Worm (Caenorhabditis elegans) whole organism, L4 larva: Measurements from ENCODE around the gene C47A10.12.

Experiments
- R02D3.7 ChIP-seq: fragments of 150-350 bp; sonication (generic microtip); optimal IDR thresholded peaks from 3 replicates; lab custom pipeline; 2014; ENCODE audit warnings: missing biosample characterization, missing genetic modification characterization
- ZK337.2 ChIP-seq: fragments of 200-800 bp; sonication (Bioruptor generic); IDR thresholded peaks from 2 replicates; pipeline ENCODE4 v1.3.6; 2022; ENCODE audit warnings: missing genetic modification reagents, missing genetic modification characterization, missing compliant biosample characterization
- aha-1 ChIP-seq: fragments of 150-350 bp; peaks from one replicate; lab custom pipeline; 2014; ENCODE audit warnings: missing biosample characterization, missing genetic modification characterization
- arid-1 ChIP-seq: fragments of 200-800 bp; sonication (Bioruptor generic); conservative IDR thresholded peaks from 2 replicates; pipeline ENCODE4 v1.3.6; 2022; ENCODE audit warnings: missing genetic modification reagents, missing genetic modification characterization, missing compliant biosample characterization
- ceh-44 ChIP-seq: fragments of 200-800 bp; sonication (Bioruptor generic); IDR thresholded peaks from 2 replicates; pipeline ENCODE4 v1.3.6; 2022; ENCODE audit warnings: missing genetic modification reagents, missing genetic modification characterization, missing compliant biosample characterization
- ceh-82 ChIP-seq: sonication (generic microtip); optimal IDR thresholded peaks from 2 replicates; lab custom pipeline; 2017; ENCODE audit warnings: missing biosample characterization, missing genetic modification characterization
- ces-1 ChIP-seq: fragments of 150-350 bp; sonication (generic microtip); optimal IDR thresholded peaks from 4 replicates; lab custom pipeline; 2014; ENCODE audit warnings: missing biosample characterization, missing genetic modification reagents, missing genetic modification characterization
- cey-2 ChIP-seq: sonication (generic microtip); optimal IDR thresholded peaks from 3 replicates; lab custom pipeline; 2017; ENCODE audit warnings: missing genetic modification characterization, mild to moderate bottlenecking, missing compliant biosample characterization, antibody characterized with exemption, borderline replicate concordance; ENCODE audit not compliant: insufficient read depth
- ctbp-1 ChIP-seq: fragments of 200-800 bp; sonication (Bioruptor generic); IDR thresholded peaks from 2 replicates; pipeline ENCODE4 v1.3.6; 2022; ENCODE audit warnings: missing genetic modification reagents, missing genetic modification characterization, missing compliant biosample characterization
- daf-16 ChIP-seq, 3 experiments: sonication (generic microtip); optimal IDR thresholded peaks; 2 replicates each; lab custom pipeline; 2016 to 2017; ENCODE audit warnings: missing genetic modification characterization in 3 of 3, missing genetic modification reagents in 3 of 3, mild to moderate bottlenecking in 2 of 3, missing compliant biosample characterization in 2 of 3, missing biosample characterization in 1 of 3, moderate library complexity in 1 of 3
- dmd-6 ChIP-seq: fragments of 200-800 bp; sonication (Bioruptor generic); IDR thresholded peaks from 2 replicates; pipeline ENCODE4 v1.3.6; 2022; ENCODE audit warnings: missing genetic modification reagents, missing genetic modification characterization, missing compliant biosample characterization
- dve-1 ChIP-seq: sonication (generic microtip); optimal IDR thresholded peaks from 2 replicates; lab custom pipeline; 2017; ENCODE audit warnings: antibody characterized with exemption, mild to moderate bottlenecking, missing genetic modification characterization, missing compliant biosample characterization; ENCODE audit not compliant: insufficient read depth
- fos-1 ChIP-seq: fragments of 150-350 bp; optimal IDR thresholded peaks from 2 replicates; lab custom pipeline; 2014; ENCODE audit warnings: missing biosample characterization, missing genetic modification characterization
- hif-1 ChIP-seq, 2 experiments: sonication (generic microtip); optimal IDR thresholded peaks; 2 replicates each; lab custom pipeline; 2016 to 2017; ENCODE audit warnings: missing compliant biosample characterization in 2 of 2, missing genetic modification characterization in 2 of 2, missing genetic modification reagents in 2 of 2, missing genotype in 2 of 2, mild to moderate bottlenecking in 1 of 2
- hmg-1.1 ChIP-seq: fragments of 200-800 bp; sonication (Bioruptor generic); IDR thresholded peaks from 2 replicates; pipeline ENCODE4 v1.3.6; 2022; ENCODE audit warnings: missing genetic modification reagents, missing genetic modification characterization, missing compliant biosample characterization
- lim-7 ChIP-seq: fragments of 200-800 bp; sonication (Bioruptor generic); IDR thresholded peaks from 2 replicates; pipeline ENCODE4 v1.3.6; 2022; ENCODE audit warnings: missing genetic modification characterization, missing compliant biosample characterization
- lin-13 ChIP-seq: fragments of 150-350 bp; optimal IDR thresholded peaks from 2 replicates; lab custom pipeline; 2014; ENCODE audit warnings: missing biosample characterization, missing genetic modification reagents, missing genetic modification characterization
- lin-29 ChIP-seq: fragments of 200-800 bp; sonication (Bioruptor generic); IDR thresholded peaks from 2 replicates; pipeline ENCODE4 v1.3.6; 2022; ENCODE audit warnings: missing genetic modification reagents, missing genetic modification characterization, missing compliant biosample characterization
- lin-39 ChIP-seq: fragments of 150-350 bp; optimal IDR thresholded peaks from 2 replicates; lab custom pipeline; 2014; ENCODE audit warnings: missing biosample characterization, missing genetic modification reagents, missing genetic modification characterization
- lir-3 ChIP-seq: sonication (generic microtip); optimal IDR thresholded peaks from 2 replicates; lab custom pipeline; 2016; ENCODE audit warnings: mild to moderate bottlenecking, missing genetic modification characterization, missing compliant biosample characterization
- lsy-2 ChIP-seq, 2 experiments: fragments of 150-350 bp in 1 of 2; sonication (generic microtip) in 1 of 2; optimal IDR thresholded peaks; 2 replicates each; lab custom pipeline; 2014 to 2017; ENCODE audit warnings: missing biosample characterization in 2 of 2, missing genetic modification characterization in 2 of 2
- madf-9 ChIP-seq: fragments of 200-800 bp; sonication (Bioruptor generic); conservative IDR thresholded peaks from 2 replicates; pipeline ENCODE4 v1.3.6; 2022; ENCODE audit warnings: missing genetic modification reagents, missing genetic modification characterization, missing compliant biosample characterization
- mxl-2 ChIP-seq: fragments of 200-800 bp; sonication (Bioruptor generic); conservative IDR thresholded peaks from 2 replicates; pipeline ENCODE4 v1.3.6; 2022; ENCODE audit warnings: missing genetic modification reagents, missing genetic modification characterization, missing compliant biosample characterization
- mxl-3 ChIP-seq: fragments of 200-800 bp; sonication (Bioruptor generic); optimal IDR thresholded peaks from 2 replicates; lab custom pipeline; 2018; ENCODE audit warnings: mild to moderate bottlenecking, missing genetic modification characterization, missing compliant biosample characterization
- nhr-11 ChIP-seq: fragments of 150-350 bp; optimal IDR thresholded peaks from 2 replicates; lab custom pipeline; 2014; ENCODE audit warnings: missing biosample characterization, missing genetic modification characterization
- nhr-237 ChIP-seq: sonication (generic microtip); optimal IDR thresholded peaks from 2 replicates; lab custom pipeline; 2017; ENCODE audit warnings: missing biosample characterization, missing genetic modification characterization
- nhr-25 ChIP-seq: sonication (generic microtip); optimal IDR thresholded peaks from 2 replicates; lab custom pipeline; 2017; ENCODE audit warnings: missing genetic modification characterization, mild to moderate bottlenecking, missing compliant biosample characterization, antibody characterized with exemption, moderate library complexity, borderline replicate concordance; ENCODE audit not compliant: insufficient read depth
- nhr-28 ChIP-seq: fragments of 150-350 bp; optimal IDR thresholded peaks from 2 replicates; lab custom pipeline; 2014; ENCODE audit warnings: missing biosample characterization, missing genetic modification characterization
- nhr-41 ChIP-seq: fragments of 200-800 bp; sonication (Bioruptor generic); IDR thresholded peaks from 2 replicates; pipeline ENCODE4 v1.3.6; 2022; ENCODE audit warnings: missing genetic modification reagents, missing genetic modification characterization, missing compliant biosample characterization
- nhr-48 ChIP-seq: sonication (generic microtip); optimal IDR thresholded peaks from 2 replicates; lab custom pipeline; 2016; ENCODE audit warnings: mild to moderate bottlenecking, missing genetic modification characterization, missing compliant biosample characterization
- nhr-77 ChIP-seq: fragments of 150-350 bp; optimal IDR thresholded peaks from 2 replicates; lab custom pipeline; 2014; ENCODE audit warnings: missing biosample characterization, missing genetic modification characterization
- php-3 ChIP-seq: fragments of 200-800 bp; sonication (Bioruptor generic); IDR thresholded peaks from 2 replicates; pipeline ENCODE4 v1.3.6; 2022; ENCODE audit warnings: missing genetic modification reagents, missing genetic modification characterization, missing compliant biosample characterization
- sdz-12 ChIP-seq: fragments of 200-800 bp; sonication (Bioruptor generic); optimal IDR thresholded peaks from 2 replicates; lab custom pipeline; 2018; ENCODE audit warnings: mild to moderate bottlenecking, missing genetic modification characterization, missing compliant biosample characterization
- skn-1 ChIP-seq: fragments of 150-350 bp; optimal IDR thresholded peaks from 2 replicates; lab custom pipeline; 2014; ENCODE audit warnings: missing biosample characterization, missing genetic modification characterization
- snpc-1.2 ChIP-seq: fragments of 200-800 bp; sonication (Bioruptor generic); IDR thresholded peaks from 2 replicates; pipeline ENCODE4 v1.3.6; 2022; ENCODE audit warnings: missing genetic modification reagents, missing genetic modification characterization, missing compliant biosample characterization
- spr-1 ChIP-seq: sonication (generic microtip); optimal IDR thresholded peaks from 2 replicates; lab custom pipeline; 2016; ENCODE audit warnings: mild to moderate bottlenecking, missing genetic modification characterization, missing compliant biosample characterization
- unc-39 ChIP-seq: sonication (generic microtip); optimal IDR thresholded peaks from 2 replicates; lab custom pipeline; 2017; ENCODE audit warnings: missing biosample characterization, missing genetic modification characterization
- unc-62 ChIP-seq, 3 experiments: fragments of 150-350 bp in 1 of 3; sonication (generic microtip); optimal IDR thresholded peaks in 2 of 3; peaks in 1 of 3; 1 replicate in 1 of 3; 2 replicates in 2 of 3; lab custom pipeline; 2014 to 2017; ENCODE audit warnings: missing biosample characterization in 3 of 3, missing genetic modification characterization in 3 of 3, missing genetic modification reagents in 3 of 3, missing genotype in 1 of 3
- zfp-2 ChIP-seq: sonication (generic microtip); optimal IDR thresholded peaks from 2 replicates; lab custom pipeline; 2016; ENCODE audit warnings: mild to moderate bottlenecking, missing genetic modification characterization, missing compliant biosample characterization

Gene C47A10.12

ce11 chrV:17754999-17755398 is 22.7 kb upstream of the C47A10.12 start (continued):
- peak; percentile 31 for TF ChIP-seq dve-1 (tag; lab: Kevin White, UChicago)
- TF ChIP-seq madf-9 (GFP tag; lab: Robert Waterston, UW), result no peak
- TF ChIP-seq, all 104 proteins: peak for 5

ce11 chrV:17755592-17755991 is 22.1 kb upstream of the C47A10.12 start, which contains the start of gene pgp-9:
TSS of gene pgp-9 (plus strand) at chrV:17755892.
- no peak for TF ChIP-seq lim-7 (GFP tag; lab: Robert Waterston, UW)
- peak; percentile 71 for TF ChIP-seq aha-1 (tag; lab: Kevin White, UChicago)

- TF ChIP-seq cey-2, result no peak
- TF ChIP-seq zfp-2 (tag; lab: Kevin White, UChicago), result no peak
- TF ChIP-seq ceh-44, result no peak
- TF ChIP-seq lin-39 (tag; lab: Kevin White, UChicago), result no peak
- TF ChIP-seq lir-3 (tag; lab: Kevin White, UChicago), result no peak
- TF ChIP-seq unc-39 (tag; lab: Kevin White, UChicago), result no peak
- TF ChIP-seq nhr-41 (GFP tag; lab: Robert Waterston, UW), result no peak
- no peak for TF ChIP-seq hmg-1.1 (GFP tag; lab: Robert Waterston, UW)
- no peak for TF ChIP-seq nhr-77 (tag; lab: Kevin White, UChicago)
- TF ChIP-seq spr-1 (tag; lab: Kevin White, UChicago), result no peak
- TF ChIP-seq lin-29 (GFP tag; lab: Robert Waterston, UW), result no peak
- no peak for TF ChIP-seq nhr-11 (tag; lab: Kevin White, UChicago)
- TF ChIP-seq, all 104 proteins: peak for 0
Measured at ce11 chrV:17765077-17765476, 12.6 kb upstream of the C47A10.12 start, which contains the start of the genes C47A10.16 and srh-283. TSS of gene C47A10.16 (minus strand) at chrV:17765177. TSS of gene srh-283 (plus strand) at chrV:17765348.

ce11 chrV:17767249-17767648 is 10.5 kb upstream of the C47A10.12 start, which contains the start of gene srh-284:
TSS of gene srh-284 (plus strand) at chrV:17767549.
- no peak for TF ChIP-seq ceh-82 (tag; lab: Kevin White, UChicago)
- no peak for TF ChIP-seq lin-13
- TF ChIP-seq nhr-28 (tag; lab: Kevin White, UChicago), result no peak
- TF ChIP-seq dmd-6 (GFP tag; lab: Robert Waterston, UW), result no peak
- no peak for TF ChIP-seq nhr-48 (tag; lab: Kevin White, UChicago)
- no peak for TF ChIP-seq php-3 (GFP tag; lab: Robert Waterston, UW)
- TF ChIP-seq arid-1 (GFP tag; lab: Robert Waterston, UW), result no peak
- TF ChIP-seq daf-16 (GFP tag; optimal IDR thresholded peaks at IDR 0.05; lab: Kevin White, UChicago), result no peak
- no peak for TF ChIP-seq daf-16 (tag; optimal IDR thresholded peaks at IDR 0.05; lab: Kevin White, UChicago)
- no peak for TF ChIP-seq lsy-2 (tag; optimal IDR thresholded peaks at IDR 0.05; lab: Kevin White, UChicago)
- TF ChIP-seq ces-1 (GFP tag; lab: Kevin White, UChicago), result no peak
- TF ChIP-seq mxl-2, result no peak
- TF ChIP-seq lim-7 (GFP tag; lab: Robert Waterston, UW), result no peak
- no peak for TF ChIP-seq nhr-25 (tag; lab: Kevin White, UChicago)
- TF ChIP-seq madf-9 (GFP tag; lab: Robert Waterston, UW), result no peak
- TF ChIP-seq ctbp-1 (GFP tag; lab: Robert Waterston, UW), result no peak
- no peak for TF ChIP-seq R02D3.7 (tag; lab: Kevin White, UChicago)

DNA sequence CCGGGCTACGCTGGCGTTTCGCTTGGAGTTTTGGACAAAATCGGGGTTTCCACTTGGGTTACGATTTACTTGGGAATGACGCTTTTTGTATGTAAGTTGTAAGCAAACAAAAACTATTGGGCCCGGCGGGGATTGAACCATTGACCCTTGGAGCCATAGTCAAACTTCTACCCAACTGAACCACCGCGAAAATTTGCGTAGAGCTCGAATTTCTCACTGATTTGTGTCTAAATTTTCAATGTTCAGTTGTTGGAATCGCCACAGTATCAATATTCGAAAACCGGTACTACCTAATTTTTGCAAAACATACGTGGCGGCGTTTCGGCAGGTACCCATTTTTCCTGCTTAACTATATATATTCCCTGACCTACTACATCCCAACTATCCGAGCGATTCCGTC is 10.0 kb upstream of the C47A10.12 start:
- TF ChIP-seq nhr-237 (no peak), unc-62 (GFP tag; optimal IDR thresholded peaks at IDR 0.05 in 1 of 2; lab: Kevin White, UChicago) (no peak), unc-62 (tag; optimal IDR thresholded peaks at IDR 0.05; lab: Kevin White, UChicago) (no peak), dve-1 (tag; lab: Kevin White, UChicago) (no peak), cey-2 (no peak), ctbp-1 (GFP tag; lab: Robert Waterston, UW) (no peak), fos-1 (no peak), ZK337.2 (GFP tag; lab: Robert Waterston, UW) (no peak), sdz-12 (GFP tag; lab: Kevin White, UChicago) (no peak), lim-7 (GFP tag; lab: Robert Waterston, UW) (peak; percentile 61; the same call in 1 of the 2 replicates), skn-1 (no peak), mxl-3 (GFP tag; lab: Kevin White, UChicago) (no peak), snpc-1.2 (0 out of 2 replicates have a peak, but pooled peaks have one; percentile 46), hif-1 (tag; optimal IDR thresholded peaks at IDR 0.05; lab: Kevin White, UChicago) (no peak)
